Fruit fly (Drosophila melanogaster) whole organism, pupa: ENCODE data around the gene anchor.

Source experiments
- CG32121 ChIP-seq: fragments of 200-800 bp; sonication (Bioruptor generic); IDR thresholded peaks from 2 replicates; pipeline ENCODE4 v1.3.6; 2022; ENCODE audit warnings: missing biosample characterization, missing genetic modification characterization
- CG34367 ChIP-seq: fragments of 200-800 bp; sonication (Bioruptor generic); optimal IDR thresholded peaks from 2 replicates; lab custom pipeline; 2018; ENCODE audit warnings: missing biosample characterization, mild to moderate bottlenecking, missing genetic modification characterization
- fd96Ca ChIP-seq: fragments of 200-800 bp; sonication (Bioruptor generic); IDR thresholded peaks from 3 replicates; pipeline ENCODE4 v1.3.6; 2022; ENCODE audit warnings: missing biosample characterization, missing genetic modification characterization

DNA sequence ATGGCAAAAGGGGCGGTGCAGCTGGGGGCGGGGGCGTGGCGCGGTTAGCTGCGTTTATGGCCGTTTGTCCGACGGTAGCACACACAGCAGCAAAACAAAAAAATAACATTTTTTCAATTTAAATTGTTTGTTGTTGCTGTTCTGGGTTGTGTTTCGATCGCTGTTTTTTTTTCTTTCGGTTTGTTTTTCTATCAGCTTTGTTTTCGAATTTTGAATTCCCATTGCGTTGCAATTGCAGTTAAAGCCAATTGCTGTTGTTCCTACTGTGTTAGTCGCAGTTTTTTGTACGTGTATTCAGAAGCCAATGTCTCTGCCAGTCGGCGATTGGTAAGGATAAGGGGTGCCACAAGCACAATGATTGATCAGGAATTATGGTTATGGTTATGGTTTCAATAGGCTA, 34.3 kb upstream of the anchor start:
- TF ChIP-seq CG32121 (GFP tag; lab: Robert Waterston, UW) (peak; percentile 54), fd96Ca (peak; percentile 66; the same call in 2 of the 3 replicates), CG34367 (tag; lab: Kevin White, UChicago) (no peak)
